Worm (Caenorhabditis elegans) whole organism, L4 larva: ENCODE results near the gene unc-116.

Experiments
- D1046.2 ChIP-seq: fragments of 200-800 bp; sonication (Bioruptor generic); IDR thresholded peaks from 2 replicates; pipeline ENCODE4 v1.3.6; 2022; ENCODE audit warnings: missing genetic modification characterization, missing compliant biosample characterization
- F10B5.3 ChIP-seq: sonication (generic microtip); optimal IDR thresholded peaks from 2 replicates; lab custom pipeline; 2016; ENCODE audit warnings: mild to moderate bottlenecking, missing genetic modification characterization, missing compliant biosample characterization
- F37D6.2 ChIP-seq: sonication (generic microtip); optimal IDR thresholded peaks from 2 replicates; lab custom pipeline; 2016; ENCODE audit warnings: mild to moderate bottlenecking, missing genetic modification characterization, missing compliant biosample characterization
- R02D3.7 ChIP-seq: fragments of 150-350 bp; sonication (generic microtip); optimal IDR thresholded peaks from 3 replicates; lab custom pipeline; 2014; ENCODE audit warnings: missing biosample characterization, missing genetic modification characterization
- Y5F2A.4 ChIP-seq: fragments of 200-800 bp; sonication (Bioruptor generic); optimal IDR thresholded peaks from 2 replicates; lab custom pipeline; 2018; ENCODE audit warnings: mild to moderate bottlenecking, missing genetic modification characterization, missing compliant biosample characterization
- Y75B8A.6 ChIP-seq: fragments of 200-800 bp; sonication (Bioruptor generic); IDR thresholded peaks from 2 replicates; pipeline ENCODE4 v1.3.6; 2022; ENCODE audit warnings: missing genetic modification reagents, missing genetic modification characterization, missing compliant biosample characterization
- ZK546.5 ChIP-seq, 2 experiments: sonication (generic microtip); optimal IDR thresholded peaks; 2 replicates each; lab custom pipeline; 2017; ENCODE audit warnings: missing biosample characterization in 2 of 2, missing genetic modification characterization in 2 of 2
- aha-1 ChIP-seq: fragments of 150-350 bp; peaks from one replicate; lab custom pipeline; 2014; ENCODE audit warnings: missing biosample characterization, missing genetic modification characterization
- ama-1 ChIP-seq: fragments of 150-350 bp; optimal IDR thresholded peaks from 2 replicates; lab custom pipeline; 2014; ENCODE audit warnings: inconsistent platforms, mixed read lengths
- arid-1 ChIP-seq: fragments of 200-800 bp; sonication (Bioruptor generic); conservative IDR thresholded peaks from 2 replicates; pipeline ENCODE4 v1.3.6; 2022; ENCODE audit warnings: missing genetic modification reagents, missing genetic modification characterization, missing compliant biosample characterization
- ceh-82 ChIP-seq: sonication (generic microtip); optimal IDR thresholded peaks from 2 replicates; lab custom pipeline; 2017; ENCODE audit warnings: missing biosample characterization, missing genetic modification characterization
- cey-2 ChIP-seq: sonication (generic microtip); optimal IDR thresholded peaks from 3 replicates; lab custom pipeline; 2017; ENCODE audit warnings: missing genetic modification characterization, mild to moderate bottlenecking, missing compliant biosample characterization, antibody characterized with exemption, borderline replicate concordance; ENCODE audit not compliant: insufficient read depth
- dmd-9 ChIP-seq: fragments of 200-800 bp; sonication (Bioruptor generic); IDR thresholded peaks from 2 replicates; pipeline ENCODE4 v1.3.6; 2022; ENCODE audit warnings: missing genetic modification reagents, missing genetic modification characterization, missing compliant biosample characterization
- dpl-1 ChIP-seq: fragments of 150-350 bp; optimal IDR thresholded peaks from 2 replicates; lab custom pipeline; 2014; ENCODE audit warnings: missing biosample characterization, missing genetic modification reagents, missing genetic modification characterization
- duxl-1 ChIP-seq: sonication (generic microtip); optimal IDR thresholded peaks from 2 replicates; lab custom pipeline; 2016; ENCODE audit warnings: mild to moderate bottlenecking, missing genetic modification characterization, moderate library complexity, missing compliant biosample characterization; ENCODE audit not compliant: poor library complexity
- dve-1 ChIP-seq: sonication (generic microtip); optimal IDR thresholded peaks from 2 replicates; lab custom pipeline; 2017; ENCODE audit warnings: antibody characterized with exemption, mild to moderate bottlenecking, missing genetic modification characterization, missing compliant biosample characterization; ENCODE audit not compliant: insufficient read depth
- fkh-10 ChIP-seq: fragments of 150-350 bp; optimal IDR thresholded peaks from 2 replicates; lab custom pipeline; 2014; ENCODE audit warnings: missing biosample characterization, missing genetic modification reagents, missing genetic modification characterization
- hif-1 ChIP-seq, 2 experiments: sonication (generic microtip); optimal IDR thresholded peaks; 2 replicates each; lab custom pipeline; 2016 to 2017; ENCODE audit warnings: missing compliant biosample characterization in 2 of 2, missing genetic modification characterization in 2 of 2, missing genetic modification reagents in 2 of 2, missing genotype in 2 of 2, mild to moderate bottlenecking in 1 of 2
- hlh-11 ChIP-seq: fragments of 200-800 bp; sonication (Bioruptor generic); optimal IDR thresholded peaks from 2 replicates; lab custom pipeline; 2018; ENCODE audit warnings: mild to moderate bottlenecking, missing genetic modification characterization, missing compliant biosample characterization
- lin-13 ChIP-seq: fragments of 150-350 bp; optimal IDR thresholded peaks from 2 replicates; lab custom pipeline; 2014; ENCODE audit warnings: missing biosample characterization, missing genetic modification reagents, missing genetic modification characterization
- lin-15B ChIP-seq: fragments of 150-350 bp; sonication (generic microtip); optimal IDR thresholded peaks from 3 replicates; lab custom pipeline; 2014; ENCODE audit warnings: missing biosample characterization, missing genetic modification characterization
- lin-29 ChIP-seq: fragments of 200-800 bp; sonication (Bioruptor generic); IDR thresholded peaks from 2 replicates; pipeline ENCODE4 v1.3.6; 2022; ENCODE audit warnings: missing genetic modification reagents, missing genetic modification characterization, missing compliant biosample characterization
- mdl-1 ChIP-seq, 2 experiments: fragments of 150-350 bp in 1 of 2; sonication (generic microtip) in 1 of 2; optimal IDR thresholded peaks; 2 replicates each; lab custom pipeline; 2014 to 2017; ENCODE audit warnings: missing biosample characterization in 2 of 2, missing genetic modification characterization in 2 of 2
- mdt-29 ChIP-seq: fragments of 200-800 bp; sonication (Bioruptor generic); IDR thresholded peaks from 2 replicates; pipeline ENCODE4 v1.3.6; 2022; ENCODE audit warnings: missing genetic modification reagents, missing genetic modification characterization, missing compliant biosample characterization
- mep-1 ChIP-seq: fragments of 150-350 bp; sonication (generic microtip); optimal IDR thresholded peaks from 3 replicates; lab custom pipeline; 2014; ENCODE audit warnings: missing biosample characterization, missing genetic modification characterization
- mes-2 ChIP-seq: sonication (generic microtip); optimal IDR thresholded peaks from 2 replicates; lab custom pipeline; 2016; ENCODE audit warnings: missing genotype, mild to moderate bottlenecking, missing genetic modification characterization, missing compliant biosample characterization; ENCODE audit not compliant: poor library complexity, severe bottlenecking
- mxl-2 ChIP-seq: fragments of 200-800 bp; sonication (Bioruptor generic); conservative IDR thresholded peaks from 2 replicates; pipeline ENCODE4 v1.3.6; 2022; ENCODE audit warnings: missing genetic modification reagents, missing genetic modification characterization, missing compliant biosample characterization
- nhr-102 ChIP-seq: sonication (generic microtip); optimal IDR thresholded peaks from 2 replicates; lab custom pipeline; 2016; ENCODE audit warnings: mild to moderate bottlenecking, missing genetic modification characterization, moderate library complexity, missing compliant biosample characterization
- nhr-11 ChIP-seq: fragments of 150-350 bp; optimal IDR thresholded peaks from 2 replicates; lab custom pipeline; 2014; ENCODE audit warnings: missing biosample characterization, missing genetic modification characterization
- nhr-28 ChIP-seq: fragments of 150-350 bp; optimal IDR thresholded peaks from 2 replicates; lab custom pipeline; 2014; ENCODE audit warnings: missing biosample characterization, missing genetic modification characterization
- nhr-42 ChIP-seq: fragments of 200-800 bp; sonication (Bioruptor generic); IDR thresholded peaks from 2 replicates; pipeline ENCODE4 v1.3.6; 2022; ENCODE audit warnings: missing genetic modification characterization, missing compliant biosample characterization
- nhr-6 ChIP-seq: fragments of 150-350 bp; optimal IDR thresholded peaks from 2 replicates; lab custom pipeline; 2014; ENCODE audit warnings: missing biosample characterization, missing genetic modification characterization
- nhr-76 ChIP-seq: fragments of 150-350 bp; optimal IDR thresholded peaks from 2 replicates; lab custom pipeline; 2014; ENCODE audit warnings: missing biosample characterization, missing genetic modification characterization
- nhr-77 ChIP-seq: fragments of 150-350 bp; optimal IDR thresholded peaks from 2 replicates; lab custom pipeline; 2014; ENCODE audit warnings: missing biosample characterization, missing genetic modification characterization
- pqm-1 ChIP-seq: sonication (generic microtip); optimal IDR thresholded peaks from 2 replicates; lab custom pipeline; 2017; ENCODE audit warnings: missing biosample characterization, missing genetic modification characterization
- snpc-1.2 ChIP-seq: fragments of 200-800 bp; sonication (Bioruptor generic); IDR thresholded peaks from 2 replicates; pipeline ENCODE4 v1.3.6; 2022; ENCODE audit warnings: missing genetic modification reagents, missing genetic modification characterization, missing compliant biosample characterization
- spr-1 ChIP-seq: sonication (generic microtip); optimal IDR thresholded peaks from 2 replicates; lab custom pipeline; 2016; ENCODE audit warnings: mild to moderate bottlenecking, missing genetic modification characterization, missing compliant biosample characterization
- tag-97 ChIP-seq: fragments of 200-800 bp; sonication (Bioruptor generic); IDR thresholded peaks from 2 replicates; pipeline ENCODE4 v1.3.6; 2022; ENCODE audit warnings: missing genetic modification characterization, missing compliant biosample characterization
- unc-62 ChIP-seq, 3 experiments: fragments of 150-350 bp in 1 of 3; sonication (generic microtip); optimal IDR thresholded peaks in 2 of 3; peaks in 1 of 3; 1 replicate in 1 of 3; 2 replicates in 2 of 3; lab custom pipeline; 2014 to 2017; ENCODE audit warnings: missing biosample characterization in 3 of 3, missing genetic modification characterization in 3 of 3, missing genetic modification reagents in 3 of 3, missing genotype in 1 of 3
- zfp-2 ChIP-seq: sonication (generic microtip); optimal IDR thresholded peaks from 2 replicates; lab custom pipeline; 2016; ENCODE audit warnings: mild to moderate bottlenecking, missing genetic modification characterization, missing compliant biosample characterization
- zip-11 ChIP-seq: fragments of 200-800 bp; sonication (Bioruptor generic); IDR thresholded peaks from 2 replicates; pipeline ENCODE4 v1.3.6; 2022; ENCODE audit warnings: missing genetic modification characterization, missing compliant biosample characterization
- ztf-7 ChIP-seq: fragments of 150-350 bp; optimal IDR thresholded peaks from 2 replicates; lab custom pipeline; 2014; ENCODE audit warnings: missing biosample characterization, missing genetic modification characterization

Gene unc-116

DNA sequence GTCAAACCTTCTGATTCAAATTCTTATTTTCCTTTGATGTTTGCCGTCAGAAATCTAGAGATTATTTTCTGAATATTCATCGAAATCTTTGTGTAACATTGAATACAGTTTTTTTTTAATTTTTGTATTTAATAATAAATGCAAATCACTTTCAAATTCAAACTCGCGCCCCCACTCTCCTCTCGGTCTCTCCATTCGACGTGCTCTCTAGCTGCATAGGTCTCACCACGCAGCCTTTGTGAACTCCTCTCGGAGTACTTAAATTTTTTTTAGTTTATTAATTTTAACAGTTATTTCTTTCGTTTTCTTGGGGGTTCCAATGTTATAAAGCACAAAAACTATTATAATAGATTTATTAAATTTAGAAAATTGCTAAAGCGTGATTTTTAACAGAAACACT lies 15.2 kb upstream of the unc-116 start:
- TF ChIP-seq pqm-1 (tag; lab: Kevin White, UChicago) (no peak), dve-1 (tag; lab: Kevin White, UChicago) (no peak), mxl-2 (no peak), mes-2 (tag; lab: Kevin White, UChicago) (peak; percentile 24), nhr-102 (tag; lab: Kevin White, UChicago) (no peak), dpl-1 (peak; percentile 37)
- TF ChIP-seq, all 104 proteins: peak for 2

ce11 chrIII:8369172-8369571 lies 14.2 kb upstream of the unc-116 start:
- TF ChIP-seq mep-1, result no peak
- TF ChIP-seq tag-97 (GFP tag; lab: Robert Waterston, UW), result no peak
- TF ChIP-seq F10B5.3 (tag; lab: Kevin White, UChicago), result no peak
- no peak for TF ChIP-seq snpc-1.2 (GFP tag; lab: Robert Waterston, UW)
- TF ChIP-seq Y5F2A.4 (GFP tag; lab: Kevin White, UChicago), result no peak
- no peak for TF ChIP-seq ztf-7 (tag; lab: Kevin White, UChicago)

DNA sequence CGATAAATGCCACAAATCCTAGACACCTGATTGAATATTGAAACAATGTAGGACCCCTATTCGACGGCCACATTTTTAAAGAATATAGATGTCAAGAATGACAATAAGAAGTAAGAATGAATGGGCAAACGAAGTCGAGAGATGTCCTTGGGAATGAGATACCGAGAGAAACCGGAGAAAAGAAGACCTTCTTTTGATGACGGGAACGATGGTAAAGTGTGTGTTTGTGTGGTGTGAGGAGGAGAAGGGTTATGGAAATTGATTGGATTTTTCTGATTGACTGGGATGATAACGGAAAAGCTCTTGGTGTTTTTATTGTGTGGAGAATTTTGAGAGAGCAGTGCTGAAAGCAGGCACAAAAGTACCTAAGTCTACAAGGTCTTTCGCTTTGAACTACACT lies 13.6 kb upstream of the unc-116 start, which contains the start of gene R05D3.9:
Gene R05D3.9 (minus strand): TSS at position 101 of the 400 bp plus-strand sequence.
- TF ChIP-seq D1046.2 (GFP tag; lab: Robert Waterston, UW) (no peak), ceh-82 (tag; lab: Kevin White, UChicago) (no peak), zfp-2 (tag; lab: Kevin White, UChicago) (no peak), ama-1 (lab: Kevin White, UChicago) (no peak), hif-1 (tag; optimal IDR thresholded peaks at IDR 0.05; lab: Kevin White, UChicago) (no peak), spr-1 (tag; lab: Kevin White, UChicago) (no peak), dve-1 (tag; lab: Kevin White, UChicago) (no peak), tag-97 (GFP tag; lab: Robert Waterston, UW) (no peak), cey-2 (tag; lab: Kevin White, UChicago) (no peak), lin-29 (no peak), zip-11 (GFP tag; lab: Robert Waterston, UW) (no peak), F37D6.2 (tag; lab: Kevin White, UChicago) (no peak), lin-13 (GFP tag; lab: Kevin White, UChicago) (no peak), dmd-9 (GFP tag; lab: Robert Waterston, UW) (no peak), nhr-42 (GFP tag; lab: Robert Waterston, UW) (no peak), mes-2 (tag; lab: Kevin White, UChicago) (no peak)

- no peak for TF ChIP-seq Y75B8A.6 (GFP tag; lab: Robert Waterston, UW)
- TF ChIP-seq dpl-1, result peak; percentile 25
- peak; percentile 83 for TF ChIP-seq aha-1 (tag; lab: Kevin White, UChicago)
- no peak for TF ChIP-seq nhr-6 (tag; lab: Kevin White, UChicago)
These were observed 8.5 kb upstream of the unc-116 start, which contains the start of gene R05D3.3 for ce11 chrIII:8363253-8364061. Gene R05D3.3 (plus strand): TSS chrIII:8364011.

DNA sequence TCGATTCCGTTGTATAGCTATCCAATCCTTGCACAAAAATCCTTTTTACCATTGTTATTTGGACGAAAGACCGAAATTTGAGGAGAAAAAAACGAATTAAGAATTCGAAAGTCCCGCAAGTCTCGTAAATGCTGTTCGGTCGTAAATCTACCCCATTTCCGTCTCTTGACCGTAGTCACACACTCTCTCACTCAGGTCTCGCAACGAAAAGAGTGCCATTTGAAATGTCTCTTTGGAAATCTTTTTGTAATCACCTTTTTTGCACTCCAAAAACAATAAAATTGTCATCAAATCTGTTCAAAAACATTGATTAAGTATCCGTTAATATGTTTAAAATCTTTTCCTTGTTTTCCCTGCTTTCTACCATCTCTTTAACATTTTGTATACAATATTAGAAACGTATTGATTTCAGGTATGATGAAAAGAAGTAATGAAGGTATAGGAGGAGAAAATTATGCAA lies 3.3 kb upstream of the unc-116 start, which contains the start of the genes R05D3.8 and rfp-1:
Gene R05D3.8 (minus strand): TSS at position 115 of the 460 bp plus-strand sequence.
Gene rfp-1 (plus strand): TSS at position 410 of the 460 bp plus-strand sequence.
- TF ChIP-seq mes-2 (tag; lab: Kevin White, UChicago) (peak; percentile 89), R02D3.7 (tag; lab: Kevin White, UChicago) (peak; percentile 97), nhr-28 (tag; lab: Kevin White, UChicago) (peak; percentile 85), arid-1 (GFP tag; lab: Robert Waterston, UW) (peak; percentile 67; the same call in 1 of the 2 replicates), nhr-76 (tag; lab: Kevin White, UChicago) (no peak), nhr-77 (peak; percentile 91), mdt-29 (GFP tag; lab: Robert Waterston, UW) (no peak), mdl-1 (tag; optimal IDR thresholded peaks at IDR 0.05; lab: Kevin White, UChicago) (peak in 1 of 2 experiments; percentile 28), ZK546.5 (tag; optimal IDR thresholded peaks at IDR 0.05; lab: Kevin White, UChicago) (peak in 1 of 2 experiments; percentile 19), lin-15B (tag; lab: Kevin White, UChicago) (peak; percentile 49), fkh-10 (GFP tag; lab: Kevin White, UChicago) (peak; percentile 36), duxl-1 (tag; lab: Kevin White, UChicago) (peak; percentile 6), hlh-11 (tag; lab: Kevin White, UChicago) (peak; percentile 60), unc-62 (GFP tag; optimal IDR thresholded peaks at IDR 0.05 in 1 of 2; lab: Kevin White, UChicago) (peak in 1 of 2 experiments; percentile 99), unc-62 (tag; optimal IDR thresholded peaks at IDR 0.05; lab: Kevin White, UChicago) (no peak), nhr-11 (tag; lab: Kevin White, UChicago) (peak; percentile 89)
